Fruit fly (Drosophila melanogaster): ENCODE measurements around the gene tin.
A peak's percentile ranks its signal among the peaks of the same experiment; 100 is the strongest.

tin gene

DNA sequence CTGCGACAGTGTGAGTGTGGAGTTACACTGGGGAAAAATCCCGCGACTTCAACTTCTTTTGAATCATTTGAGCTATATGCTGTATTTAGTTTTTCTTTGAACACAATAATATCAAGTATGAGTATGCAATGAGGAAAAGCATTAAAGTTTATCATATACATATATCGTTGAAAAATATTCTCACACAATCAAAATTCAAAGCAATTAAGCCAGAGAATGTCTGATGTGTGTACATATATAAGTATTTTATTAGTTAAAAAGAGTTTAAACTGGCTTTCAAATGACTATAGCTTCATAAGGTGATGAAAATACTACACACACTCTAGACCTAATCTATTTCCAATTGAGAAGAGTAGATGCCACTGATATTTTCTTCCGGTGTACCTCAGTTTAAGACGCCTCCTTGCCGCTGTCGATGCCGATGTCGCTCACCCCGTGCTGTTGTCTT is 42.0 kb upstream of the tin start (continued):
- TF ChIP-seq cyc (GFP tag; optimal IDR thresholded peaks at IDR 0.05) (peak; percentile 82), topi (GFP tag; optimal IDR thresholded peaks at IDR 0.05) (peak; percentile 88), pdm3 (GFP tag; optimal IDR thresholded peaks at IDR 0.05) (peak; percentile 71), CG11762 (GFP tag; optimal IDR thresholded peaks at IDR 0.05; ENCODE audit: insufficient read depth) (peak; percentile 62), acj6 (GFP tag; optimal IDR thresholded peaks at IDR 0.05) (peak; percentile 82), fd59A (GFP tag; optimal IDR thresholded peaks at IDR 0.05) (peak; percentile 77), achi (GFP tag; optimal IDR thresholded peaks at IDR 0.05) (peak; percentile 82), CG7368 (GFP tag; optimal IDR thresholded peaks at IDR 0.05) (peak; percentile 55), CG9139 (GFP tag; optimal IDR thresholded peaks at IDR 0.05) (peak; percentile 34), Eip93F (GFP tag; optimal IDR thresholded peaks at IDR 0.05) (peak; percentile 65), dsx (GFP tag; optimal IDR thresholded peaks at IDR 0.05; ENCODE audit: poor library complexity, severe bottlenecking) (peak; percentile 54), Smox (GFP tag; optimal IDR thresholded peaks at IDR 0.05) (peak; percentile 82), CG16779 (tag; optimal IDR thresholded peaks at IDR 0.05) (peak; percentile 46), svp (GFP tag) (no peak), Hr39 (GFP tag; optimal IDR thresholded peaks at IDR 0.05) (peak; percentile 80), dac (GFP tag; optimal IDR thresholded peaks at IDR 0.05) (peak; percentile 46), net (GFP tag; optimal IDR thresholded peaks at IDR 0.05) (peak; percentile 67), CG6854 (GFP tag; optimal IDR thresholded peaks at IDR 0.05) (peak; percentile 64)

dm6 chr3R:21338313-21338921 is 40.4 kb upstream of the tin start:
- TF ChIP-seq fd59A (GFP tag; optimal IDR thresholded peaks at IDR 0.05) (no peak), CG7368 (GFP tag; optimal IDR thresholded peaks at IDR 0.05) (no peak), CG11762 (GFP tag; optimal IDR thresholded peaks at IDR 0.05; ENCODE audit: insufficient read depth) (no peak), CG3032 (tag; optimal IDR thresholded peaks at IDR 0.05) (no peak), ss (GFP tag; optimal IDR thresholded peaks at IDR 0.05) (peak in 1 of 2 experiments; percentile 25), Eip78C (GFP tag) (peak; percentile 54)

DNA sequence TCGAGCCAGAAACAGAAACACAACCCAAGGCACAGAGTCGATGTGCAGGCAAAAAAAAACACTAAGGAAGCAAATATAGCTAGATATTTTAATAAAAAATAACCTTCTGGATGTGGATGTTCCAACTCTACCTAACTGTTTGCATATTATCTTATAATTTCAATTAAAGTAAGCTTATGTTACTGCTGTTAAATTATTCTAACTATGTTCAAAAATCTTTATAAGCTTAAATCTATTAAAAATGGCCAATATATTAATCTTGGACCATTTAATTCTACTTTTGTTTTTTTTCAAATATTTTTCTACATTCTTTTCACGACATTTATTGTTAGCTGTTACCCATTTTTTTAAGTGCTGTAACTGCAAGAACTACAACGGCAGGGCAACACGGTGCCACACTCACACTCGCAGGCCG is 39.8 kb upstream of the tin start:
- peak; percentile 29 for TF ChIP-seq CG10669 (GFP tag; optimal IDR thresholded peaks at IDR 0.05)
- peak; percentile 24 for TF ChIP-seq pdm3 (GFP tag; optimal IDR thresholded peaks at IDR 0.05)
- TF ChIP-seq CG8119 (GFP tag; IDR thresholded peaks at IDR 0.05) = 0 out of 3 replicates have a peak, but pooled peaks have one; percentile 32
- TF ChIP-seq fd59A (GFP tag; optimal IDR thresholded peaks at IDR 0.05) = peak; percentile 34
- TF ChIP-seq CG6792 (GFP tag; optimal IDR thresholded peaks at IDR 0.05) = peak; percentile 50
- no peak for TF ChIP-seq CG6276 (GFP tag; optimal IDR thresholded peaks at IDR 0.05)
- peak; percentile 68 for TF ChIP-seq Met (GFP tag; optimal IDR thresholded peaks at IDR 0.05)
- TF ChIP-seq topi (GFP tag; optimal IDR thresholded peaks at IDR 0.05) = peak; percentile 75
- peak in 1 of 2 experiments; percentile 5 for TF ChIP-seq ss (GFP tag; optimal IDR thresholded peaks at IDR 0.05)
- TF ChIP-seq Lpt (GFP tag; optimal IDR thresholded peaks at IDR 0.05) = no peak
- TF ChIP-seq Eip93F (GFP tag; optimal IDR thresholded peaks at IDR 0.05) = no peak
- peak; percentile 58 for TF ChIP-seq CG31627 (GFP tag; optimal IDR thresholded peaks at IDR 0.05)
- no peak for TF ChIP-seq CG7368 (GFP tag; optimal IDR thresholded peaks at IDR 0.05)
- peak; percentile 31 for TF ChIP-seq Sox14 (GFP tag; optimal IDR thresholded peaks at IDR 0.05)
- peak; percentile 51 for TF ChIP-seq CG3919 (GFP tag; optimal IDR thresholded peaks at IDR 0.05)
- peak; percentile 87 for TF ChIP-seq svp (GFP tag)
- peak; percentile 58 for TF ChIP-seq Eip75B (GFP tag; optimal IDR thresholded peaks at IDR 0.05)
- no peak for TF ChIP-seq dac (GFP tag; optimal IDR thresholded peaks at IDR 0.05)
- peak; percentile 66 for TF ChIP-seq OdsH (GFP tag; optimal IDR thresholded peaks at IDR 0.05)
- no peak for TF ChIP-seq fkh (GFP tag; optimal IDR thresholded peaks at IDR 0.05)
- no peak for TF ChIP-seq CG9139 (GFP tag; optimal IDR thresholded peaks at IDR 0.05)
- TF ChIP-seq Sox102F (GFP tag; optimal IDR thresholded peaks at IDR 0.05) = peak; percentile 52
- peak; percentile 69 for TF ChIP-seq CG10631 (GFP tag; optimal IDR thresholded peaks at IDR 0.05)
- TF ChIP-seq CG8632 (GFP tag; optimal IDR thresholded peaks at IDR 0.05) = peak; percentile 47
- peak; percentile 17 for TF ChIP-seq net (GFP tag; optimal IDR thresholded peaks at IDR 0.05)
- TF ChIP-seq dsx (GFP tag; optimal IDR thresholded peaks at IDR 0.05; ENCODE audit: poor library complexity, severe bottlenecking) = peak; percentile 35
- peak; percentile 49 for TF ChIP-seq Hr39 (GFP tag; optimal IDR thresholded peaks at IDR 0.05)
- TF ChIP-seq acj6 (GFP tag; optimal IDR thresholded peaks at IDR 0.05) = peak; percentile 56
- peak; percentile 43 for TF ChIP-seq CG3032 (tag; optimal IDR thresholded peaks at IDR 0.05)
- peak; percentile 39 for TF ChIP-seq achi (GFP tag; optimal IDR thresholded peaks at IDR 0.05)
- peak; percentile 46 for TF ChIP-seq CG6808 (GFP tag; optimal IDR thresholded peaks at IDR 0.05)
- peak; percentile 67 for TF ChIP-seq cyc (GFP tag; optimal IDR thresholded peaks at IDR 0.05)
- TF ChIP-seq CG1621 (tag; optimal IDR thresholded peaks at IDR 0.05) = no peak
- peak in 1 of 2 experiments; percentile 39 for TF ChIP-seq salr (GFP tag; optimal IDR thresholded peaks at IDR 0.05)
- no peak for TF ChIP-seq CG11294 (GFP tag; IDR thresholded peaks at IDR 0.05)
- TF ChIP-seq spab (GFP tag; optimal IDR thresholded peaks at IDR 0.05) = peak; percentile 51
- TF ChIP-seq CG6163 (GFP tag; IDR thresholded peaks at IDR 0.05) = no peak
- TF ChIP-seq vri (GFP tag; optimal IDR thresholded peaks at IDR 0.05) = no peak
